Fruit fly (Drosophila melanogaster) whole organism, embryonic: Measurements from ENCODE around the gene CG18262.

Experiments used
- Ada2b ChIP-seq: fragments of 200-800 bp; sonication (Bioruptor generic); IDR thresholded peaks from 2 replicates; pipeline ENCODE4 v1.3.6; 2022; ENCODE audit warnings: missing biosample characterization, missing genetic modification characterization
- BtbVII ChIP-seq: fragments of 200-800 bp; sonication (Bioruptor generic); optimal IDR thresholded peaks from 3 replicates; lab custom pipeline; 2017; ENCODE audit warnings: missing biosample characterization, mild to moderate bottlenecking, missing genetic modification characterization
- CG10209 ChIP-seq: fragments of 200-800 bp; sonication (Bioruptor generic); optimal IDR thresholded peaks from 3 replicates; lab custom pipeline; 2017; ENCODE audit warnings: missing biosample characterization, mild to moderate bottlenecking, missing genetic modification characterization, missing genetic modification reagents
- CG10654 ChIP-seq: fragments of 200-800 bp; sonication (Bioruptor generic); optimal IDR thresholded peaks from 2 replicates; lab custom pipeline; 2016; ENCODE audit warnings: missing biosample characterization, missing genetic modification characterization
- CG11398 ChIP-seq: fragments of 200-800 bp; sonication (Bioruptor generic); optimal IDR thresholded peaks from 2 replicates; lab custom pipeline; 2016; ENCODE audit warnings: missing biosample characterization, missing genetic modification characterization
- CG11504 ChIP-seq: fragments of 200-800 bp; sonication (Bioruptor generic); optimal IDR thresholded peaks from 3 replicates; lab custom pipeline; 2019; ENCODE audit warnings: missing biosample characterization, mild to moderate bottlenecking, missing genetic modification characterization, moderate library complexity
- CG11723 ChIP-seq: fragments of 200-800 bp; sonication (Bioruptor generic); optimal IDR thresholded peaks from 2 replicates; lab custom pipeline; 2017; ENCODE audit warnings: missing biosample characterization, mild to moderate bottlenecking, missing genetic modification characterization
- CG15011 ChIP-seq: fragments of 200-800 bp; sonication (Bioruptor generic); optimal IDR thresholded peaks from 3 replicates; lab custom pipeline; 2018; ENCODE audit warnings: missing biosample characterization, mild to moderate bottlenecking, missing genetic modification characterization
- CG15269 ChIP-seq: fragments of 200-800 bp; sonication (Bioruptor generic); optimal IDR thresholded peaks from 2 replicates; lab custom pipeline; 2018; ENCODE audit warnings: missing biosample characterization, mild to moderate bottlenecking, missing genetic modification characterization, moderate library complexity
- CG1603 ChIP-seq: fragments of 200-800 bp; sonication (Bioruptor generic); optimal IDR thresholded peaks from 2 replicates; lab custom pipeline; 2019; ENCODE audit warnings: missing biosample characterization, mild to moderate bottlenecking, missing genetic modification characterization, moderate library complexity
- CG17186 ChIP-seq: fragments of 200-800 bp; sonication (Bioruptor generic); optimal IDR thresholded peaks from 3 replicates; lab custom pipeline; 2017; ENCODE audit warnings: missing biosample characterization, missing genetic modification reagents, missing genetic modification characterization
- CG2199 ChIP-seq: fragments of 200-800 bp; sonication (Bioruptor generic); IDR thresholded peaks from 3 replicates; pipeline ENCODE4 v1.3.6; 2022; ENCODE audit warnings: missing biosample characterization, missing genetic modification characterization
- CG2875 ChIP-seq: fragments of 200-800 bp; sonication (Bioruptor generic); optimal IDR thresholded peaks from 2 replicates; lab custom pipeline; 2017; ENCODE audit warnings: missing biosample characterization, mild to moderate bottlenecking, missing genetic modification characterization, missing genetic modification reagents
- CG3065 ChIP-seq: fragments of 200-800 bp; sonication (Bioruptor generic); optimal IDR thresholded peaks from 2 replicates; lab custom pipeline; 2016; ENCODE audit warnings: missing biosample characterization, missing genetic modification characterization
- CG43689 ChIP-seq: fragments of 200-800 bp; sonication (Bioruptor generic); IDR thresholded peaks from 2 replicates; pipeline ENCODE4 v1.3.6; 2022; ENCODE audit warnings: missing biosample characterization, missing genetic modification characterization
- CG6272 ChIP-seq: fragments of 200-800 bp; sonication (Bioruptor generic); IDR thresholded peaks from 2 replicates; pipeline ENCODE4 v1.3.6; 2022; ENCODE audit warnings: missing biosample characterization, missing genetic modification characterization
- CG7963 ChIP-seq: fragments of 200-800 bp; sonication (Bioruptor generic); IDR thresholded peaks from 3 replicates; pipeline ENCODE4 v1.3.6; 2022; ENCODE audit warnings: missing biosample characterization, missing genetic modification characterization; ENCODE audit not compliant: partially characterized antibody
- CG9215 ChIP-seq: fragments of 200-800 bp; sonication (Bioruptor generic); IDR thresholded peaks from 2 replicates; pipeline ENCODE4 v1.3.6; 2022; ENCODE audit warnings: missing biosample characterization, missing genetic modification characterization
- Deaf1 ChIP-seq: fragments of 200-800 bp; optimal IDR thresholded peaks from 3 replicates; lab custom pipeline; 2019; ENCODE audit warnings: missing biosample characterization, mild to moderate bottlenecking, missing genetic modification characterization, moderate library complexity
- Fer2 ChIP-seq: fragments of 200-800 bp; sonication (Bioruptor generic); optimal IDR thresholded peaks from 2 replicates; lab custom pipeline; 2018; ENCODE audit warnings: missing biosample characterization, mild to moderate bottlenecking, missing genetic modification characterization, moderate library complexity
- HHEX ChIP-seq: fragments of 200-800 bp; sonication (Bioruptor generic); optimal IDR thresholded peaks from 3 replicates; lab custom pipeline; 2017; ENCODE audit warnings: missing biosample characterization, mild to moderate bottlenecking, missing genetic modification characterization, missing genetic modification reagents
- Hand ChIP-seq: fragments of 200-800 bp; sonication (Bioruptor generic); optimal IDR thresholded peaks from 2 replicates; lab custom pipeline; 2017; ENCODE audit warnings: mild to moderate bottlenecking, missing biosample characterization, missing genetic modification reagents, missing genetic modification characterization
- NC2β ChIP-seq: fragments of 200-800 bp; sonication (Bioruptor generic); optimal IDR thresholded peaks from 2 replicates; lab custom pipeline; 2016; ENCODE audit warnings: missing biosample characterization, missing genetic modification characterization
- Neu2 ChIP-seq: fragments of 200-800 bp; sonication (Bioruptor generic); optimal IDR thresholded peaks from 3 replicates; lab custom pipeline; 2016; ENCODE audit warnings: missing biosample characterization, missing genetic modification characterization, borderline replicate concordance
- Ravus ChIP-seq: fragments of 200-800 bp; sonication (Bioruptor generic); IDR thresholded peaks from 2 replicates; pipeline ENCODE4 v1.3.6; 2022; ENCODE audit warnings: missing biosample characterization, missing genetic modification characterization
- Sin3A ChIP-seq: fragments of >200 bp; optimal IDR thresholded peaks from 2 replicates; lab custom pipeline; 2018
- Sry-β ChIP-seq: fragments of 200-800 bp; sonication (Bioruptor generic); optimal IDR thresholded peaks from 2 replicates; lab custom pipeline; 2018; ENCODE audit warnings: missing biosample characterization, mild to moderate bottlenecking, missing genetic modification characterization, moderate library complexity
- amos ChIP-seq: fragments of 200-800 bp; sonication (Bioruptor generic); IDR thresholded peaks from 2 replicates; pipeline ENCODE4 v1.3.6; 2022; ENCODE audit warnings: missing biosample characterization, missing genetic modification characterization; ENCODE audit not compliant: partially characterized antibody
- ase ChIP-seq: fragments of 200-800 bp; sonication (Bioruptor generic); IDR thresholded peaks from 3 replicates; pipeline ENCODE4 v1.3.6; 2022; ENCODE audit warnings: missing biosample characterization, missing genetic modification characterization
- chinmo ChIP-seq: fragments of 200-800 bp; sonication (Bioruptor generic); IDR thresholded peaks from 4 replicates; pipeline ENCODE4 v1.3.6; 2022; ENCODE audit warnings: missing biosample characterization, missing genetic modification characterization; ENCODE audit not compliant: partially characterized antibody
- chn ChIP-seq: fragments of 200-800 bp; sonication (Bioruptor generic); optimal IDR thresholded peaks from 2 replicates; lab custom pipeline; 2016; ENCODE audit warnings: missing biosample characterization, missing genetic modification characterization
- ems ChIP-seq: fragments of 200-800 bp; sonication (Bioruptor generic); optimal IDR thresholded peaks from 3 replicates; lab custom pipeline; 2016; ENCODE audit warnings: missing biosample characterization, missing genetic modification characterization
- eyg ChIP-seq: fragments of 200-800 bp; sonication (Bioruptor generic); optimal IDR thresholded peaks from 3 replicates; lab custom pipeline; 2016; ENCODE audit warnings: missing biosample characterization, missing genetic modification characterization
- fd64A ChIP-seq: fragments of 200-800 bp; sonication (Bioruptor generic); optimal IDR thresholded peaks from 3 replicates; lab custom pipeline; 2018; ENCODE audit warnings: missing biosample characterization, mild to moderate bottlenecking, missing genetic modification characterization
- grn ChIP-seq: fragments of 200-800 bp; sonication (Bioruptor generic); optimal IDR thresholded peaks from 3 replicates; lab custom pipeline; 2017; ENCODE audit warnings: missing biosample characterization, missing genetic modification characterization
- hbn ChIP-seq: fragments of 200-800 bp; sonication (Bioruptor generic); IDR thresholded peaks from 2 replicates; pipeline ENCODE4 v1.3.6; 2022; ENCODE audit warnings: missing biosample characterization, missing genetic modification characterization; ENCODE audit not compliant: partially characterized antibody
- hkb ChIP-seq, 2 experiments: fragments of 200-800 bp in 1 of 2; fragments of >200 bp in 1 of 2; sonication (Bioruptor generic) in 1 of 2; IDR thresholded peaks in 1 of 2; optimal IDR thresholded peaks in 1 of 2; 2 replicates each; pipeline versions ENCODE4 v1.3.6 to Lab custom; 2017 to 2022; ENCODE audit warnings: missing biosample characterization in 1 of 2, missing genetic modification characterization in 1 of 2
- jigr1 ChIP-seq: fragments of 200-800 bp; sonication (Bioruptor generic); IDR thresholded peaks from 3 replicates; pipeline ENCODE4 v1.3.6; 2022; ENCODE audit warnings: missing biosample characterization, missing genetic modification characterization
- jumu ChIP-seq: fragments of 200-800 bp; sonication (Bioruptor generic); optimal IDR thresholded peaks from 3 replicates; lab custom pipeline; 2016; ENCODE audit warnings: missing biosample characterization, missing genetic modification characterization
- nerfin-2 ChIP-seq: fragments of 200-800 bp; sonication (Bioruptor generic); IDR thresholded peaks from 2 replicates; pipeline ENCODE4 v1.3.6; 2022; ENCODE audit warnings: missing biosample characterization, missing genetic modification characterization; ENCODE audit not compliant: partially characterized antibody
- otp ChIP-seq: fragments of 200-800 bp; sonication (Bioruptor generic); IDR thresholded peaks from 3 replicates; pipeline ENCODE4, ENCODE4 v1.3.6; 2022; ENCODE audit warnings: missing biosample characterization, missing genetic modification characterization
- p53 ChIP-seq: fragments of 200-800 bp; sonication (Bioruptor generic); optimal IDR thresholded peaks from 2 replicates; lab custom pipeline; 2016; ENCODE audit warnings: missing biosample characterization, missing genetic modification characterization
- pan ChIP-seq, 4 experiments: fragments of >200 bp in 3 of 4; fragments of 200-800 bp in 1 of 4; sonication (Bioruptor generic) in 1 of 4; optimal IDR thresholded peaks in 3 of 4; IDR thresholded peaks in 1 of 4; 2 replicates each; pipeline versions ENCODE4 v1.3.6 to Lab custom; 2017 to 2022; ENCODE audit warnings: missing biosample characterization in 2 of 4, missing genetic modification characterization in 2 of 4, mixed read lengths in 1 of 4
- phol ChIP-seq: fragments of 200-800 bp; sonication (Bioruptor generic); optimal IDR thresholded peaks from 3 replicates; lab custom pipeline; 2018; ENCODE audit warnings: missing biosample characterization, mild to moderate bottlenecking, missing genetic modification characterization, moderate library complexity
- repo ChIP-seq: fragments of 200-800 bp; sonication (Bioruptor generic); optimal IDR thresholded peaks from 2 replicates; lab custom pipeline; 2016; ENCODE audit warnings: missing biosample characterization, missing genetic modification characterization
- slp2 ChIP-seq: fragments of 200-800 bp; sonication (Bioruptor generic); optimal IDR thresholded peaks from 2 replicates; lab custom pipeline; 2016; ENCODE audit warnings: missing biosample characterization, missing genetic modification characterization
- sna ChIP-seq: fragments of 200-800 bp; sonication (Bioruptor generic); IDR thresholded peaks from 2 replicates; pipeline ENCODE4 v1.3.6; 2022; ENCODE audit warnings: missing biosample characterization, missing genetic modification characterization; ENCODE audit not compliant: partially characterized antibody
- stc ChIP-seq: fragments of 200-800 bp; sonication (Bioruptor generic); IDR thresholded peaks from 2 replicates; pipeline ENCODE4 v1.3.6; 2022; ENCODE audit warnings: missing biosample characterization, missing genetic modification characterization
- twi ChIP-seq: fragments of 200-800 bp; optimal IDR thresholded peaks from 2 replicates; lab custom pipeline; 2019; ENCODE audit warnings: missing biosample characterization, mild to moderate bottlenecking, missing genetic modification characterization, moderate library complexity
- zf30C ChIP-seq: fragments of 200-800 bp; sonication (Bioruptor generic); optimal IDR thresholded peaks from 3 replicates; lab custom pipeline; 2018; ENCODE audit warnings: missing biosample characterization, mild to moderate bottlenecking, missing genetic modification characterization

The CG18262 gene

dm6 chrX:8126149-8126548 is 26.6 kb upstream of the CG18262 start (continued):
- TF ChIP-seq nerfin-2 (GFP tag; lab: Robert Waterston, UW) (no peak), jumu (no peak), Ada2b (GFP tag; lab: Robert Waterston, UW) (peak; percentile 61), CG9215 (GFP tag; lab: Robert Waterston, UW) (no peak), hkb (optimal IDR thresholded peaks at IDR 0.05; lab: Kevin White, UChicago) (no peak), hkb (GFP tag; IDR thresholded peaks at IDR 0.05; lab: Robert Waterston, UW) (peak; percentile 65), chinmo (GFP tag; lab: Robert Waterston, UW) (no peak), CG15011 (GFP tag; lab: Kevin White, UChicago) (no peak), pan (optimal IDR thresholded peaks at IDR 0.05; lab: Kevin White, UChicago) (no peak), pan (GFP tag; optimal IDR thresholded peaks at IDR 0.05 in 1 of 2, IDR thresholded peaks at IDR 0.05 in 1 of 2) (peak in 1 of 2 experiments; percentile 58), grn (GFP tag; lab: Kevin White, UChicago) (peak; percentile 6), fd64A (GFP tag; lab: Kevin White, UChicago) (peak; percentile 47), CG43689 (no peak), CG11398 (GFP tag; lab: Kevin White, UChicago) (no peak), eyg (GFP tag; lab: Kevin White, UChicago) (no peak), Ravus (no peak), Sin3A (no peak), CG2199 (GFP tag; lab: Robert Waterston, UW) (no peak), CG10654 (GFP tag; lab: Kevin White, UChicago) (peak; percentile 30), repo (GFP tag; lab: Kevin White, UChicago) (no peak), CG17186 (GFP tag; lab: Kevin White, UChicago) (peak; percentile 7), Deaf1 (no peak), CG3065 (GFP tag; lab: Kevin White, UChicago) (no peak), NC2β (peak; percentile 46), ase (GFP tag; lab: Robert Waterston, UW) (0 out of 3 replicates have a peak, but pooled peaks have one; percentile 40), CG10209 (GFP tag; lab: Kevin White, UChicago) (peak; percentile 39), chn (peak; percentile 64), Hand (GFP tag; lab: Kevin White, UChicago) (no peak), ems (GFP tag; lab: Kevin White, UChicago) (peak; percentile 33), otp (GFP tag; lab: Robert Waterston, UW) (peak; percentile 41; the same call in 1 of the 3 replicates), CG1603 (tag; lab: Kevin White, UChicago) (peak; percentile 84), CG15269 (peak; percentile 45), CG2875 (GFP tag; lab: Kevin White, UChicago) (peak; percentile 70), CG6272 (GFP tag; lab: Robert Waterston, UW) (no peak), CG11504 (tag; lab: Kevin White, UChicago) (peak; percentile 77), zf30C (GFP tag; lab: Kevin White, UChicago) (no peak), hbn (no peak), p53 (GFP tag; lab: Kevin White, UChicago) (no peak), sna (GFP tag; lab: Robert Waterston, UW) (no peak), amos (GFP tag; lab: Robert Waterston, UW) (no peak), Sry-β (GFP tag; lab: Kevin White, UChicago) (no peak), slp2 (GFP tag; lab: Kevin White, UChicago) (peak; percentile 7), jigr1 (peak; percentile 37; the same call in 1 of the 3 replicates), CG11723 (GFP tag; lab: Kevin White, UChicago) (peak; percentile 9), BtbVII (GFP tag; lab: Kevin White, UChicago) (no peak), Fer2 (tag; lab: Kevin White, UChicago) (no peak), twi (tag; lab: Kevin White, UChicago) (peak; percentile 13), HHEX (GFP tag; lab: Kevin White, UChicago) (peak; percentile 17), CG7963 (GFP tag; lab: Robert Waterston, UW) (no peak), Neu2 (no peak), stc (peak; percentile 63; the same call in 1 of the 2 replicates), phol (tag; lab: Kevin White, UChicago) (peak; percentile 78)
